Fruit fly (Drosophila melanogaster): ENCODE measurements around the gene CG7742.

DNA sequence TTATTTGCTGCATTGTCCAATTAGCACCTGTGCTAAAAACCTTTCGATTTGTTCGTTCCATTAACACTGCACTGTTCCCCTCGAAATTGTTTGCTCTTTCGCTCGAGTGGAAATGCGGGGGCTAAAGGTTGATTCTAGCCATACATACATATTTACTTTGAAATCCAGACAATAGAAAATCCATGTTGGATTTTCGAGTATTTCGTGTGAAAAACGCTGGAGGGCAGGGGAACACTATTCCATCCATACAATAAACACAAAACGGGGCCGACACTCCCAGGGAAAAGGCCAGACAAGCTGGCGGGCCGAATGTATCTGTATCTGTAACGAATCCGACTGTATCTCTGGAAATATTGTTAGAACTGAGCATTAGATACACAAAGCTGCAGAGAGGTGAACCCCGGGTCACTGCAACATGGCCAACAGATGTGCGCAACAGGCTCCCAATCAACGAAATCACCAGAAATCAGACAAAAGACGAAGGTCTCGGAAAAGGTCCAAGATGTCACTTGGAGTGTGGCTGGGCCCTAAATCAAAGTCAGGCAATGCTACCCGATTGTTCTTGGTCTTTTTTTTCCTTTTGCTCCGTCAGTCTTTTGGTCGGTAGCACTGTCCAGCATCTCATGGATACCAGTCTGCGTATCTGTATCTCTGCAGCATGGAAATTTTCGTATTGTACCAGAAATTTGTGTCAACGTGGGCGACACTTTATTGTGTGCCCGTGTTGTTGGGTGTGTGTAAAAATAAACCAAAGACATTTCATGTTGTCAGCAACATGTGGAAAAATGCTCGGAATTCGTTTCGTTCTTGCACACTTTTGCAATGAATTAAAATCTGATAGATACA lies 24.8 kb upstream of the CG7742 start:
- TF ChIP-seq OdsH (GFP tag; optimal IDR thresholded peaks at IDR 0.05) = no peak
- no peak for TF ChIP-seq CG8119 (GFP tag; IDR thresholded peaks at IDR 0.05)
- no peak for TF ChIP-seq Sox102F (GFP tag; optimal IDR thresholded peaks at IDR 0.05)
- no peak for TF ChIP-seq ss (GFP tag; optimal IDR thresholded peaks at IDR 0.05)
- no peak for TF ChIP-seq CG15336 (GFP tag; IDR thresholded peaks at IDR 0.05)
- TF ChIP-seq Hr38 (GFP tag; optimal IDR thresholded peaks at IDR 0.05) = no peak

Data from whole organism, prepupa.